Fruit fly (Drosophila melanogaster): ENCODE measurements around the gene eag.

The eag gene

DNA sequence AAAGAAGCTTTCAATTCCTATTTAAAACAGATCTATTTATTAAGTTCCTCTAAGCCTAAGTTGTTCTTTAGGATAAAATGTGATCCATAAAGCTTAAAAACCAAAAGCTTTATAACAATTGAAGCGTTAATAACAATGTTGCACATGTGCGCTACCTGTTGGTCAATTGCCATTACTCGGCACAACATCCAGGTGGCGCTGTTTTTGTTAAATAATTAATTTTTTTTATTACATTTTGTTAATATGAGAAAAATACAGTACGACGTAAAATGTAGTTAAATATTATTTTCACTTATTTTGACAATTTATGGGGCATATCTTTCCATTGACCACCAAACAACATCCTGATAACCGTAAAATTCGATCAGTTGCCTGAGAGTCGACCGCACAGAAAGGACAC is 1.4 kb upstream of the eag start (continued):
- no peak for TF ChIP-seq CG32767 (GFP tag; IDR thresholded peaks at IDR 0.05)
- no peak for TF ChIP-seq crol (GFP tag; IDR thresholded peaks at IDR 0.05)
- TF ChIP-seq Abd-B (GFP tag; optimal IDR thresholded peaks at IDR 0.05): peak; percentile 41
- TF ChIP-seq CG15269 (tag; optimal IDR thresholded peaks at IDR 0.05): peak; percentile 5
- TF ChIP-seq pho (GFP tag; optimal IDR thresholded peaks at IDR 0.05): no peak
- no peak for TF ChIP-seq Rx (GFP tag; IDR thresholded peaks at IDR 0.05)
- TF ChIP-seq pnt (GFP tag; optimal IDR thresholded peaks at IDR 0.05): no peak
- no peak for TF ChIP-seq CG7963 (GFP tag; IDR thresholded peaks at IDR 0.05; ENCODE audit: partially characterized antibody)
- no peak for TF ChIP-seq CG9609 (GFP tag; optimal IDR thresholded peaks at IDR 0.05)
- no peak for TF ChIP-seq p53 (GFP tag; optimal IDR thresholded peaks at IDR 0.05)
- no peak for TF ChIP-seq h (optimal IDR thresholded peaks at IDR 0.05)
- peak; percentile 6 for TF ChIP-seq unpg (GFP tag; optimal IDR thresholded peaks at IDR 0.05)
- TF ChIP-seq cato (GFP tag; optimal IDR thresholded peaks at IDR 0.05; ENCODE audit: borderline replicate concordance): no peak
- TF ChIP-seq MTF-1 (GFP tag; optimal IDR thresholded peaks at IDR 0.05; ENCODE audit: borderline replicate concordance): no peak
- peak; percentile 25 for TF ChIP-seq CG17359 (tag; optimal IDR thresholded peaks at IDR 0.05)
- no peak for TF ChIP-seq CG17568 (GFP tag; optimal IDR thresholded peaks at IDR 0.05)
- TF ChIP-seq D19B (GFP tag; optimal IDR thresholded peaks at IDR 0.05): no peak
- no peak for TF ChIP-seq nom (GFP tag; optimal IDR thresholded peaks at IDR 0.05)
- TF ChIP-seq CG13894 (tag; optimal IDR thresholded peaks at IDR 0.05): peak; percentile 8
- no peak for TF ChIP-seq CG13123 (GFP tag; optimal IDR thresholded peaks at IDR 0.05)
- no peak for TF ChIP-seq Dad (GFP tag; optimal IDR thresholded peaks at IDR 0.05)
- TF ChIP-seq CG10274 (GFP tag; optimal IDR thresholded peaks at IDR 0.05): no peak
- no peak for TF ChIP-seq Vsx1 (GFP tag; optimal IDR thresholded peaks at IDR 0.05)
- peak; percentile 92 for TF ChIP-seq Blimp-1 (GFP tag; optimal IDR thresholded peaks at IDR 0.05)
- TF ChIP-seq cad (GFP tag; optimal IDR thresholded peaks at IDR 0.05): no peak
- TF ChIP-seq CG18011 (GFP tag; optimal IDR thresholded peaks at IDR 0.05): no peak
- TF ChIP-seq Deaf1 (tag; optimal IDR thresholded peaks at IDR 0.05): no peak
- no peak for TF ChIP-seq maf-S (GFP tag; optimal IDR thresholded peaks at IDR 0.05)
- TF ChIP-seq CG4360 (GFP tag; IDR thresholded peaks at IDR 0.05): no peak
- no peak for TF ChIP-seq HmgZ (tag; optimal IDR thresholded peaks at IDR 0.05)
- peak; percentile 19 for TF ChIP-seq CG33213 (GFP tag; optimal IDR thresholded peaks at IDR 0.05)
- TF ChIP-seq dimm (GFP tag; IDR thresholded peaks at IDR 0.05): no peak
- TF ChIP-seq NC2α (GFP tag; optimal IDR thresholded peaks at IDR 0.05): no peak
- TF ChIP-seq CG2199 (GFP tag; IDR thresholded peaks at IDR 0.05): 0 out of 3 replicates have a peak, but pooled peaks have one; percentile 43
- TF ChIP-seq CG4328 (GFP tag; optimal IDR thresholded peaks at IDR 0.05): no peak
- TF ChIP-seq CG6791 (GFP tag; IDR thresholded peaks at IDR 0.05; ENCODE audit: partially characterized antibody): no peak
- TF ChIP-seq CG4854 (GFP tag; optimal IDR thresholded peaks at IDR 0.05): no peak
- peak; percentile 41; the same call in 1 of the 2 replicates for TF ChIP-seq vvl (GFP tag; IDR thresholded peaks at IDR 0.05)
- TF ChIP-seq Nf-YA (GFP tag; IDR thresholded peaks at IDR 0.05): no peak
- no peak for TF ChIP-seq CG5953 (GFP tag; IDR thresholded peaks at IDR 0.05)
- no peak for TF ChIP-seq ara (GFP tag; IDR thresholded peaks at IDR 0.05)
- no peak for TF ChIP-seq Gsc (GFP tag; IDR thresholded peaks at IDR 0.05)
- TF ChIP-seq unc-4 (GFP tag; IDR thresholded peaks at IDR 0.05; ENCODE audit: partially characterized antibody): no peak
- no peak for TF ChIP-seq nau (GFP tag; optimal IDR thresholded peaks at IDR 0.05)
- TF ChIP-seq Fer3 (tag; optimal IDR thresholded peaks at IDR 0.05): no peak
- no peak for TF ChIP-seq CG8944 (GFP tag; optimal IDR thresholded peaks at IDR 0.05)
- TF ChIP-seq yki (optimal IDR thresholded peaks at IDR 0.05): no peak
- TF ChIP-seq CG10462 (GFP tag; optimal IDR thresholded peaks at IDR 0.05): no peak
- TF ChIP-seq az2 (GFP tag; optimal IDR thresholded peaks at IDR 0.05): peak; percentile 31
- no peak for TF ChIP-seq oc (tag; optimal IDR thresholded peaks at IDR 0.05)
- no peak for TF ChIP-seq CG31441 (GFP tag; IDR thresholded peaks at IDR 0.05)
- no peak for TF ChIP-seq CG30020 (tag; optimal IDR thresholded peaks at IDR 0.05)
